Worm (Caenorhabditis elegans) whole organism, mixed stage, embryonic: Measurements from ENCODE around the gene M01B2.13.
"Not testable (repeated sequence)": the region's sequence is repeated elsewhere in the genome, so short reads cannot be mapped to it uniquely, and the experiment has no call there.

Source experiments
- M03D4.4 ChIP-seq: sonication (generic microtip); optimal IDR thresholded peaks from 2 replicates; lab custom pipeline; 2017; ENCODE audit warnings: mild to moderate bottlenecking, missing genetic modification characterization, missing compliant biosample characterization
- bed-3 ChIP-seq: fragments of 200-800 bp; sonication (Bioruptor generic); optimal IDR thresholded peaks from 3 replicates; lab custom pipeline; 2018; ENCODE audit warnings: mild to moderate bottlenecking, missing genetic modification characterization, moderate library complexity, missing compliant biosample characterization
- blmp-1 ChIP-seq: fragments of 150-350 bp; optimal IDR thresholded peaks from 2 replicates; lab custom pipeline; 2014; ENCODE audit warnings: missing biosample characterization, missing genetic modification characterization
- ceh-39 ChIP-seq: fragments of 150-350 bp; optimal IDR thresholded peaks from 2 replicates; lab custom pipeline; 2014; ENCODE audit warnings: missing biosample characterization, missing genetic modification characterization
- ceh-43 ChIP-seq: fragments of 200-800 bp; sonication (Bioruptor generic); optimal IDR thresholded peaks from 2 replicates; lab custom pipeline; 2018; ENCODE audit warnings: mild to moderate bottlenecking, missing genetic modification characterization, moderate library complexity, missing compliant biosample characterization
- ceh-83 ChIP-seq: fragments of 200-800 bp; sonication (Bioruptor generic); optimal IDR thresholded peaks from 2 replicates; lab custom pipeline; 2018; ENCODE audit warnings: mild to moderate bottlenecking, missing genetic modification characterization, missing compliant biosample characterization
- ces-1 ChIP-seq: fragments of 150-350 bp; optimal IDR thresholded peaks from 2 replicates; lab custom pipeline; 2014; ENCODE audit warnings: missing biosample characterization, missing genetic modification reagents, missing genetic modification characterization
- cnd-1 ChIP-seq: fragments of 200-800 bp; sonication (Bioruptor generic); optimal IDR thresholded peaks from 2 replicates; lab custom pipeline; 2018; ENCODE audit warnings: mild to moderate bottlenecking, missing genetic modification characterization, missing compliant biosample characterization
- elt-1 ChIP-seq: sonication (generic microtip); optimal IDR thresholded peaks from 2 replicates; lab custom pipeline; 2017; ENCODE audit warnings: missing genetic modification characterization, mild to moderate bottlenecking, missing compliant biosample characterization, antibody characterized with exemption, moderate library complexity, borderline replicate concordance; ENCODE audit not compliant: insufficient read depth
- elt-3 ChIP-seq: fragments of 150-350 bp; optimal IDR thresholded peaks from 2 replicates; lab custom pipeline; 2014; ENCODE audit warnings: missing biosample characterization, missing genetic modification characterization
- flh-1 ChIP-seq: fragments of 200-800 bp; sonication (Bioruptor generic); optimal IDR thresholded peaks from 2 replicates; lab custom pipeline; 2018; ENCODE audit warnings: mild to moderate bottlenecking, missing genetic modification characterization, moderate library complexity, missing compliant biosample characterization
- ham-2 ChIP-seq: fragments of 200-800 bp; sonication (Bioruptor generic); optimal IDR thresholded peaks from 2 replicates; lab custom pipeline; 2018; ENCODE audit warnings: mild to moderate bottlenecking, missing genetic modification characterization, missing compliant biosample characterization
- hlh-1 ChIP-seq: fragments of 150-350 bp; optimal IDR thresholded peaks from 2 replicates; lab custom pipeline; 2014; ENCODE audit warnings: missing biosample characterization, missing genetic modification reagents, missing genetic modification characterization
- lin-13 ChIP-seq: fragments of 150-350 bp; optimal IDR thresholded peaks from 2 replicates; lab custom pipeline; 2014; ENCODE audit warnings: missing biosample characterization, missing genetic modification characterization
- lsy-2 ChIP-seq: fragments of 150-350 bp; optimal IDR thresholded peaks from 2 replicates; lab custom pipeline; 2014; ENCODE audit warnings: missing biosample characterization, missing genetic modification characterization
- mep-1 ChIP-seq: fragments of 150-350 bp; optimal IDR thresholded peaks from 2 replicates; lab custom pipeline; 2017; ENCODE audit warnings: missing biosample characterization, missing genetic modification reagents, missing genetic modification characterization, inconsistent platforms
- nhr-12 ChIP-seq: fragments of 150-350 bp; optimal IDR thresholded peaks from 2 replicates; lab custom pipeline; 2014; ENCODE audit warnings: missing biosample characterization, missing genetic modification characterization
- nhr-237 ChIP-seq: fragments of 150-350 bp; optimal IDR thresholded peaks from 2 replicates; lab custom pipeline; 2014; ENCODE audit warnings: missing biosample characterization, missing genetic modification characterization
- nhr-28 ChIP-seq: fragments of 150-350 bp; optimal IDR thresholded peaks from 2 replicates; lab custom pipeline; 2014; ENCODE audit warnings: missing biosample characterization, missing genetic modification characterization
- nhr-76 ChIP-seq: sonication (generic microtip); optimal IDR thresholded peaks from 2 replicates; lab custom pipeline; 2017; ENCODE audit warnings: missing biosample characterization, missing genetic modification characterization
- pha-4 ChIP-seq: fragments of 150-350 bp; optimal IDR thresholded peaks from 2 replicates; lab custom pipeline; 2018; ENCODE audit warnings: missing biosample characterization, missing genetic modification reagents, missing genetic modification characterization
- sem-2 ChIP-seq: fragments of 200-800 bp; sonication (Bioruptor generic); optimal IDR thresholded peaks from 2 replicates; lab custom pipeline; 2018; ENCODE audit warnings: mild to moderate bottlenecking, missing genetic modification characterization, missing compliant biosample characterization
- snpc-4 ChIP-seq: fragments of 150-350 bp; optimal IDR thresholded peaks from 2 replicates; lab custom pipeline; 2014; ENCODE audit warnings: missing biosample characterization, missing genetic modification characterization
- sptf-1 ChIP-seq: sonication (generic microtip); optimal IDR thresholded peaks from 2 replicates; lab custom pipeline; 2017; ENCODE audit warnings: mild to moderate bottlenecking, missing genetic modification characterization, moderate library complexity, missing compliant biosample characterization
- unc-39 ChIP-seq: fragments of 150-350 bp; optimal IDR thresholded peaks from 2 replicates; lab custom pipeline; 2014; ENCODE audit warnings: missing biosample characterization, missing genetic modification characterization
- unc-62 ChIP-seq: fragments of 150-350 bp; optimal IDR thresholded peaks from 2 replicates; lab custom pipeline; 2014; ENCODE audit warnings: missing biosample characterization, missing genetic modification reagents, missing genetic modification characterization
- zip-8 ChIP-seq: fragments of 150-350 bp; optimal IDR thresholded peaks from 2 replicates; lab custom pipeline; 2014; ENCODE audit warnings: missing biosample characterization, missing genetic modification characterization

The M01B2.13 gene

ce11 chrV:15252082-15252481 lies 13.6 kb downstream of the M01B2.13 start, which contains the start of gene srbc-76:
TSS of gene srbc-76 (plus strand) at chrV:15252382.
- TF ChIP-seq hlh-1 (tag; lab: Kevin White, UChicago) (no peak), lsy-2 (tag; lab: Kevin White, UChicago) (no peak), sptf-1 (tag; lab: Kevin White, UChicago) (no peak), M03D4.4 (tag; lab: Kevin White, UChicago) (no peak), sem-2 (GFP tag; lab: Kevin White, UChicago) (no peak), zip-8 (tag; lab: Kevin White, UChicago) (no peak), cnd-1 (tag; lab: Kevin White, UChicago) (no peak), ceh-43 (GFP tag; lab: Kevin White, UChicago) (no peak)

ce11 chrV:15250304-15250703 lies 15.4 kb downstream of the M01B2.13 start, which contains the start of gene srd-28:
TSS of gene srd-28 (plus strand) at chrV:15250604.
- not testable (repeated sequence) for TF ChIP-seq lsy-2, snpc-4, nhr-12 (tag; lab: Kevin White, UChicago)
- TF ChIP-seq, all 35 proteins: peak for 0; not testable (repeated sequence) for 35

- TF ChIP-seq nhr-28 (no peak), ham-2 (no peak), elt-1 (tag; lab: Kevin White, UChicago) (no peak)
Measured at ce11 chrV:15244456-15244855, 21.3 kb downstream of the M01B2.13 start, which contains the start of gene kin-30. TSS of gene kin-30 (plus strand) at chrV:15244756.

ce11 chrV:15241259-15241658 lies 24.5 kb downstream of the M01B2.13 start, which contains the start of gene chil-12:
TSS of gene chil-12 (plus strand) at chrV:15241559.
- TF ChIP-seq elt-3 (tag; lab: Kevin White, UChicago) = no peak
- TF ChIP-seq flh-1 (GFP tag; lab: Kevin White, UChicago) = no peak
- no peak for TF ChIP-seq nhr-237
- TF ChIP-seq blmp-1 (tag; lab: Kevin White, UChicago) = no peak
- TF ChIP-seq mep-1 (tag; lab: Kevin White, UChicago) = no peak
- no peak for TF ChIP-seq hlh-1 (tag; lab: Kevin White, UChicago)
- TF ChIP-seq ceh-43 (GFP tag; lab: Kevin White, UChicago) = no peak
- TF ChIP-seq nhr-28 = no peak
- TF ChIP-seq ceh-83 = no peak

- TF ChIP-seq lin-13 (no peak), M03D4.4 (tag; lab: Kevin White, UChicago) (no peak), nhr-28 (no peak)
Measured at ce11 chrV:15240215-15240614, 25.5 kb downstream of the M01B2.13 start, which contains the start of gene srw-11. TSS of gene srw-11 (minus strand) at chrV:15240315.

- TF ChIP-seq blmp-1 (tag; lab: Kevin White, UChicago) = no peak
- TF ChIP-seq ces-1 (GFP tag; lab: Kevin White, UChicago) = no peak
- no peak for TF ChIP-seq unc-62 (GFP tag; lab: Kevin White, UChicago)
- no peak for TF ChIP-seq M03D4.4 (tag; lab: Kevin White, UChicago)
- no peak for TF ChIP-seq nhr-76
- no peak for TF ChIP-seq bed-3 (GFP tag; lab: Kevin White, UChicago)
- no peak for TF ChIP-seq cnd-1 (tag; lab: Kevin White, UChicago)
- no peak for TF ChIP-seq lsy-2 (tag; lab: Kevin White, UChicago)
- no peak for TF ChIP-seq nhr-12 (tag; lab: Kevin White, UChicago)
- TF ChIP-seq ceh-39 (tag; lab: Kevin White, UChicago) = no peak
- TF ChIP-seq nhr-28 = no peak
- no peak for TF ChIP-seq ceh-83
- TF ChIP-seq, all 35 proteins: peak for 0
Measured at ce11 chrV:15238552-15238951, 27.2 kb downstream of the M01B2.13 start, which contains the start of gene srw-12. TSS of gene srw-12 (minus strand) at chrV:15238652.

- no peak for TF ChIP-seq lsy-2 (tag; lab: Kevin White, UChicago)
- no peak for TF ChIP-seq nhr-76
- TF ChIP-seq elt-1 (tag; lab: Kevin White, UChicago) = no peak
- no peak for TF ChIP-seq nhr-28
- no peak for TF ChIP-seq flh-1 (GFP tag; lab: Kevin White, UChicago)
- TF ChIP-seq ceh-39 (tag; lab: Kevin White, UChicago) = no peak
- no peak for TF ChIP-seq pha-4
- TF ChIP-seq zip-8 (tag; lab: Kevin White, UChicago) = no peak
- TF ChIP-seq hlh-1 (tag; lab: Kevin White, UChicago) = no peak
- no peak for TF ChIP-seq bed-3 (GFP tag; lab: Kevin White, UChicago)
- TF ChIP-seq M03D4.4 (tag; lab: Kevin White, UChicago) = no peak
- TF ChIP-seq unc-39 = no peak
- TF ChIP-seq elt-3 (tag; lab: Kevin White, UChicago) = no peak
- TF ChIP-seq mep-1 (tag; lab: Kevin White, UChicago) = no peak
- TF ChIP-seq cnd-1 (tag; lab: Kevin White, UChicago) = no peak
Measured at ce11 chrV:15235661-15236060, 30.1 kb downstream of the M01B2.13 start, which contains the start of gene nhr-164. TSS of gene nhr-164 (minus strand) at chrV:15235761.
